Worm (Caenorhabditis elegans) whole organism, dauer: ENCODE data around the gene F53B1.3.

Source experiments
- unc-62 ChIP-seq: sonication (generic microtip); optimal IDR thresholded peaks from 2 replicates; lab custom pipeline; 2017; ENCODE audit warnings: missing biosample characterization, missing genetic modification reagents, missing genetic modification characterization

F53B1.3 gene

ce11 chrX:2099002-2099401 is 6.4 kb upstream of the F53B1.3 start:
- TF ChIP-seq unc-62, result no peak

ce11 chrX:2107414-2107813 is 2.0 kb downstream of the F53B1.3 start:
- TF ChIP-seq unc-62, result no peak

ce11 chrX:2108182-2108581 is 2.8 kb downstream of the F53B1.3 start:
- no peak for TF ChIP-seq unc-62

ce11 chrX:2108682-2109081 is 3.3 kb downstream of the F53B1.3 start, which contains the start of gene F53B1.2:
Gene F53B1.2 (plus strand): TSS chrX:2108982.
- TF ChIP-seq unc-62, result no peak

ce11 chrX:2110603-2111327 is 5.4 kb downstream of the F53B1.3 start:
- no peak for TF ChIP-seq unc-62

ce11 chrX:2113004-2113403 is 7.6 kb downstream of the F53B1.3 start, which contains the start of gene bus-5:
Gene bus-5 (minus strand): TSS chrX:2113104.
- no peak for TF ChIP-seq unc-62

ce11 chrX:2114171-2114570 is 8.8 kb downstream of the F53B1.3 start:
- no peak for TF ChIP-seq unc-62

- no peak for TF ChIP-seq unc-62
These were observed 11.0 kb downstream of the F53B1.3 start for ce11 chrX:2116304-2116867.

- TF ChIP-seq unc-62, result no peak
These were observed 12.8 kb downstream of the F53B1.3 start, which contains the start of gene swip-10 for ce11 chrX:2118162-2118561. Gene swip-10 (minus strand): TSS chrX:2118262.

ce11 chrX:2120961-2121360 is 15.6 kb downstream of the F53B1.3 start, which contains the start of gene gpa-5:
Gene gpa-5 (minus strand): TSS chrX:2121061.
- TF ChIP-seq unc-62, result no peak

- no peak for TF ChIP-seq unc-62
These were observed 24.7 kb downstream of the F53B1.3 start, which contains the start of gene F53B1.8 for ce11 chrX:2130141-2130540. Gene F53B1.8 (minus strand): TSS chrX:2130241.

ce11 chrX:2131650-2132049 is 26.2 kb downstream of the F53B1.3 start, which contains the start of gene F53B1.9:
Gene F53B1.9 (minus strand): TSS chrX:2131844.
- TF ChIP-seq unc-62, result no peak

- no peak for TF ChIP-seq unc-62
These were observed 31.5 kb downstream of the F53B1.3 start for ce11 chrX:2136937-2137336.

ce11 chrX:2138923-2139322 is 33.5 kb downstream of the F53B1.3 start:
- no peak for TF ChIP-seq unc-62

ce11 chrX:2140610-2141009 is 35.2 kb downstream of the F53B1.3 start:
- TF ChIP-seq unc-62, result no peak

ce11 chrX:2144236-2144635 is 38.8 kb downstream of the F53B1.3 start:
- no peak for TF ChIP-seq unc-62

ce11 chrX:2144875-2145274 is 39.5 kb downstream of the F53B1.3 start:
- no peak for TF ChIP-seq unc-62

ce11 chrX:2145629-2146028 is 40.2 kb downstream of the F53B1.3 start, which contains the start of gene dpy-3:
Gene dpy-3 (minus strand): TSS chrX:2145647.
- TF ChIP-seq unc-62, result no peak
